Worm (Caenorhabditis elegans) whole organism, L2 larva: ENCODE measurements around the gene lhpp-1.

ENCODE experiments used
- C34F6.9 ChIP-seq: fragments of 150-350 bp; optimal IDR thresholded peaks from 2 replicates; lab custom pipeline; 2014; ENCODE audit warnings: missing biosample characterization, missing genetic modification characterization
- F13H6.1 ChIP-seq: sonication (generic microtip); optimal IDR thresholded peaks from 2 replicates; lab custom pipeline; 2016; ENCODE audit warnings: missing genetic modification characterization, missing compliant biosample characterization
- R02D3.7 ChIP-seq: fragments of 150-350 bp; optimal IDR thresholded peaks from 2 replicates; lab custom pipeline; 2014; ENCODE audit warnings: missing biosample characterization, missing genetic modification characterization
- Y55F3AM.14 ChIP-seq: fragments of 200-800 bp; sonication (Bioruptor generic); optimal IDR thresholded peaks from 2 replicates; lab custom pipeline; 2018; ENCODE audit warnings: mild to moderate bottlenecking, missing genetic modification characterization, missing compliant biosample characterization
- ZK546.5 ChIP-seq: sonication (generic microtip); optimal IDR thresholded peaks from 2 replicates; lab custom pipeline; 2017; ENCODE audit warnings: missing biosample characterization, missing genetic modification characterization
- alr-1 ChIP-seq: fragments of 150-350 bp; optimal IDR thresholded peaks from 2 replicates; lab custom pipeline; 2014; ENCODE audit warnings: missing biosample characterization, missing genetic modification characterization
- aly-2 ChIP-seq: fragments of 150-350 bp; optimal IDR thresholded peaks from 2 replicates; lab custom pipeline; 2014; ENCODE audit warnings: missing biosample characterization, missing genetic modification characterization
- ama-1 ChIP-seq: fragments of 150-350 bp; optimal IDR thresholded peaks from 2 replicates; lab custom pipeline; 2018; ENCODE audit warnings: inconsistent platforms
- blmp-1 ChIP-seq: sonication (generic microtip); optimal IDR thresholded peaks from 2 replicates; lab custom pipeline; 2017; ENCODE audit warnings: missing genetic modification characterization, mild to moderate bottlenecking, missing compliant biosample characterization, antibody characterized with exemption, moderate library complexity; ENCODE audit not compliant: insufficient read depth
- ceh-16 ChIP-seq: fragments of 150-350 bp; optimal IDR thresholded peaks from 2 replicates; lab custom pipeline; 2014; ENCODE audit warnings: missing biosample characterization, missing genetic modification characterization
- ceh-82 ChIP-seq: fragments of 150-350 bp; optimal IDR thresholded peaks from 2 replicates; lab custom pipeline; 2014; ENCODE audit warnings: missing biosample characterization, missing genetic modification characterization
- crh-2 ChIP-seq: sonication (generic microtip); optimal IDR thresholded peaks from 2 replicates; lab custom pipeline; 2017; ENCODE audit warnings: missing biosample characterization, missing genetic modification characterization
- dmd-4 ChIP-seq: sonication (generic microtip); optimal IDR thresholded peaks from 2 replicates; lab custom pipeline; 2017; ENCODE audit warnings: missing biosample characterization, missing genetic modification characterization
- egl-27 ChIP-seq: sonication (generic microtip); optimal IDR thresholded peaks from 3 replicates; lab custom pipeline; 2017; ENCODE audit warnings: missing biosample characterization, missing genetic modification reagents, missing genetic modification characterization
- elt-1 ChIP-seq: fragments of 150-350 bp; optimal IDR thresholded peaks from 2 replicates; lab custom pipeline; 2014; ENCODE audit warnings: missing biosample characterization, missing genetic modification characterization
- elt-3 ChIP-seq: sonication (generic microtip); optimal IDR thresholded peaks from 2 replicates; lab custom pipeline; 2017; ENCODE audit warnings: missing biosample characterization, missing genetic modification characterization
- fos-1 ChIP-seq: fragments of 150-350 bp; optimal IDR thresholded peaks from 2 replicates; lab custom pipeline; 2014; ENCODE audit warnings: missing biosample characterization, missing genetic modification characterization
- gmeb-1 ChIP-seq: fragments of 150-350 bp; optimal IDR thresholded peaks from 2 replicates; lab custom pipeline; 2014; ENCODE audit warnings: missing biosample characterization, missing genetic modification characterization
- lin-13 ChIP-seq: fragments of 150-350 bp; optimal IDR thresholded peaks from 2 replicates; lab custom pipeline; 2014; ENCODE audit warnings: missing biosample characterization, missing genetic modification reagents, missing genetic modification characterization
- lin-39 ChIP-seq: fragments of 150-350 bp; optimal IDR thresholded peaks from 2 replicates; lab custom pipeline; 2014; ENCODE audit warnings: missing biosample characterization, missing genetic modification reagents, missing genetic modification characterization
- lsy-2 ChIP-seq, 2 experiments: fragments of 150-350 bp in 1 of 2; sonication (generic microtip) in 1 of 2; optimal IDR thresholded peaks; 2 replicates each; lab custom pipeline; 2014 to 2017; ENCODE audit warnings: missing biosample characterization in 2 of 2, missing genetic modification characterization in 2 of 2
- mab-5 ChIP-seq: fragments of 150-350 bp; optimal IDR thresholded peaks from 2 replicates; lab custom pipeline; 2014; ENCODE audit warnings: missing biosample characterization, missing genetic modification characterization
- mbf-1 ChIP-seq: sonication (generic microtip); optimal IDR thresholded peaks from 2 replicates; lab custom pipeline; 2017; ENCODE audit warnings: missing biosample characterization, missing genetic modification characterization
- mdl-1 ChIP-seq, 2 experiments: fragments of 150-350 bp in 1 of 2; sonication (generic microtip) in 1 of 2; optimal IDR thresholded peaks; 2 replicates each; lab custom pipeline; 2017; ENCODE audit warnings: missing biosample characterization in 2 of 2, missing genetic modification characterization in 2 of 2
- nhr-10 ChIP-seq: sonication (generic microtip); optimal IDR thresholded peaks from 2 replicates; lab custom pipeline; 2017; ENCODE audit warnings: missing biosample characterization, missing genetic modification characterization
- nhr-11 ChIP-seq: fragments of 150-350 bp; optimal IDR thresholded peaks from 2 replicates; lab custom pipeline; 2014; ENCODE audit warnings: missing biosample characterization, missing genetic modification characterization
- nhr-12 ChIP-seq: fragments of 150-350 bp; optimal IDR thresholded peaks from 2 replicates; lab custom pipeline; 2014; ENCODE audit warnings: missing biosample characterization, missing genetic modification characterization
- nhr-129 ChIP-seq: fragments of 150-350 bp; optimal IDR thresholded peaks from 2 replicates; lab custom pipeline; 2014; ENCODE audit warnings: missing biosample characterization, missing genetic modification characterization
- nhr-21 ChIP-seq: fragments of 150-350 bp; optimal IDR thresholded peaks from 2 replicates; lab custom pipeline; 2014; ENCODE audit warnings: missing biosample characterization, missing genetic modification characterization
- nhr-23 ChIP-seq: fragments of 150-350 bp; optimal IDR thresholded peaks from 2 replicates; lab custom pipeline; 2014; ENCODE audit warnings: missing biosample characterization, missing genetic modification reagents, missing genetic modification characterization
- nhr-237 ChIP-seq: fragments of 150-350 bp; optimal IDR thresholded peaks from 2 replicates; lab custom pipeline; 2014; ENCODE audit warnings: missing biosample characterization, missing genetic modification characterization
- nhr-25 ChIP-seq: fragments of 150-350 bp; sonication (generic microtip); optimal IDR thresholded peaks from 3 replicates; lab custom pipeline; 2014; ENCODE audit warnings: missing biosample characterization, missing genetic modification characterization
- nhr-6 ChIP-seq: fragments of 150-350 bp; optimal IDR thresholded peaks from 2 replicates; lab custom pipeline; 2014; ENCODE audit warnings: missing biosample characterization, missing genetic modification characterization
- nhr-77 ChIP-seq: fragments of 150-350 bp; optimal IDR thresholded peaks from 2 replicates; lab custom pipeline; 2014; ENCODE audit warnings: missing biosample characterization, missing genetic modification characterization
- peb-1 ChIP-seq: fragments of 150-350 bp; optimal IDR thresholded peaks from 2 replicates; lab custom pipeline; 2014; ENCODE audit warnings: missing biosample characterization, missing genetic modification characterization
- sem-4 ChIP-seq: fragments of 150-350 bp; optimal IDR thresholded peaks from 2 replicates; lab custom pipeline; 2014; ENCODE audit warnings: missing biosample characterization, missing genetic modification reagents, missing genetic modification characterization
- skn-1 ChIP-seq: sonication (generic microtip); optimal IDR thresholded peaks from 2 replicates; lab custom pipeline; 2017; ENCODE audit warnings: missing biosample characterization, missing genetic modification characterization
- sma-3 ChIP-seq: sonication (generic microtip); optimal IDR thresholded peaks from 2 replicates; lab custom pipeline; 2016; ENCODE audit warnings: missing genetic modification reagents, missing genetic modification characterization, missing compliant biosample characterization
- sma-9 ChIP-seq, 2 experiments: fragments of 150-350 bp in 1 of 2; sonication (generic microtip) in 1 of 2; optimal IDR thresholded peaks; 2 replicates each; lab custom pipeline; 2014 to 2016; ENCODE audit warnings: missing genetic modification characterization in 2 of 2, mild to moderate bottlenecking in 1 of 2, missing biosample characterization in 1 of 2, missing compliant biosample characterization in 1 of 2, missing genetic modification reagents in 1 of 2, moderate library complexity in 1 of 2
- snpc-4 ChIP-seq: fragments of 150-350 bp; optimal IDR thresholded peaks from 2 replicates; lab custom pipeline; 2014; ENCODE audit warnings: missing biosample characterization, missing genetic modification characterization
- unc-39 ChIP-seq: fragments of 150-350 bp; optimal IDR thresholded peaks from 2 replicates; lab custom pipeline; 2014; ENCODE audit warnings: missing biosample characterization, missing genetic modification characterization
- unc-55 ChIP-seq: fragments of 150-350 bp; sonication (generic microtip); optimal IDR thresholded peaks from 3 replicates; lab custom pipeline; 2014; ENCODE audit warnings: missing biosample characterization, missing genetic modification reagents, missing genetic modification characterization
- unc-62 ChIP-seq: fragments of 150-350 bp; optimal IDR thresholded peaks from 2 replicates; lab custom pipeline; 2014; ENCODE audit warnings: missing biosample characterization, missing genetic modification reagents, missing genetic modification characterization
- zag-1 ChIP-seq: fragments of 150-350 bp; optimal IDR thresholded peaks from 2 replicates; lab custom pipeline; 2014; ENCODE audit warnings: missing biosample characterization, missing genetic modification characterization
- ztf-1 ChIP-seq: fragments of 200-800 bp; sonication (Bioruptor generic); conservative IDR thresholded peaks from 2 replicates; pipeline ENCODE4 v1.3.6; 2022; ENCODE audit warnings: missing genetic modification characterization, missing compliant biosample characterization
- ztf-11 ChIP-seq: sonication (generic microtip); optimal IDR thresholded peaks from 2 replicates; lab custom pipeline; 2017; ENCODE audit warnings: missing biosample characterization, missing genetic modification characterization
- ztf-4 ChIP-seq: fragments of 150-350 bp; optimal IDR thresholded peaks from 2 replicates; lab custom pipeline; 2014; ENCODE audit warnings: missing biosample characterization, missing genetic modification characterization

Gene lhpp-1

DNA sequence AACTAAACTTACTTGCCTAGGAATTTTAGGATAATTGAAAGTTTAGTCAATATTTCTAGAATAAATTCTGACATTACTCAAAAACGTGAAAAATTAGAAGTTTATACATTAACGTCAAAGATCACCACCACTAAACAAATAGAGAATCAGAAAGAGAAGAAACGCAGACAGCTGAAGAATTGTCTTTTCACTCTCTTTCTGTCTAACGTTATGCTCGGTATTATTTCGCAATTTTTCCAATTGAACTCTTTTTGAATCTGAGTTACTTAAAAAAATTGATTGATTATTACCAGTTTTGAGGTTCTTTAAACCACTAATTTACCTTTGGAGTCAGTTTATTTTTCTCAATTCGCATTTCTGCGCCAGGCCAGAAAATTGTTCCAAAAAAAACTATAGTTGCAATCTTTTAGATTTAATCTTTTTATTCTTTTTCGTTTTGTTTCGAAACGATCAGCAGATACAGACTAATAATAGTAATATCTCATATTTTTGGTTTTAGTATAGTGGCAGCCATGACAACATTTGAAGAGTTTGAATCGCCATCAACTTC, 10.7 kb downstream of the lhpp-1 start, which contains the start of gene nhr-154:
Gene nhr-154, plus strand, starts transcription at position 500 of the 550 bp plus-strand sequence.
- TF ChIP-seq lsy-2 (tag; optimal IDR thresholded peaks at IDR 0.05; lab: Kevin White, UChicago): peak in 1 of 2 experiments; percentile 50
- no peak for TF ChIP-seq F13H6.1 (tag; lab: Kevin White, UChicago)
- TF ChIP-seq C34F6.9 (tag; lab: Kevin White, UChicago): peak; percentile 65
- TF ChIP-seq gmeb-1 (tag; lab: Kevin White, UChicago): no peak
- TF ChIP-seq sem-4 (tag; lab: Kevin White, UChicago): no peak
- TF ChIP-seq nhr-237 (tag; lab: Kevin White, UChicago): no peak
- TF ChIP-seq sma-9 (GFP tag; optimal IDR thresholded peaks at IDR 0.05; lab: Kevin White, UChicago): peak; percentile 72
- no peak for TF ChIP-seq sma-9 (tag; optimal IDR thresholded peaks at IDR 0.05; lab: Kevin White, UChicago)
- TF ChIP-seq mbf-1 (tag; lab: Kevin White, UChicago): no peak
- TF ChIP-seq nhr-77 (tag; lab: Kevin White, UChicago): no peak
- TF ChIP-seq ZK546.5 (tag; lab: Kevin White, UChicago): no peak
- TF ChIP-seq unc-62 (GFP tag; lab: Kevin White, UChicago): no peak
- peak; percentile 45 for TF ChIP-seq skn-1 (tag; lab: Kevin White, UChicago)
- no peak for TF ChIP-seq Y55F3AM.14 (GFP tag; lab: Kevin White, UChicago)
- TF ChIP-seq nhr-11 (tag; lab: Kevin White, UChicago): no peak
- no peak for TF ChIP-seq nhr-23 (tag; lab: Kevin White, UChicago)
- no peak for TF ChIP-seq nhr-12 (tag; lab: Kevin White, UChicago)
- peak; percentile 42 for TF ChIP-seq crh-2 (tag; lab: Kevin White, UChicago)
- no peak for TF ChIP-seq R02D3.7 (tag; lab: Kevin White, UChicago)
- no peak for TF ChIP-seq lin-13
- no peak for TF ChIP-seq snpc-4 (tag; lab: Kevin White, UChicago)
- TF ChIP-seq aly-2: no peak
- no peak for TF ChIP-seq mab-5 (tag; lab: Kevin White, UChicago)
- peak; percentile 74 for TF ChIP-seq unc-55 (GFP tag; lab: Kevin White, UChicago)
- no peak for TF ChIP-seq nhr-6 (tag; lab: Kevin White, UChicago)
- no peak for TF ChIP-seq zag-1 (tag; lab: Kevin White, UChicago)
- TF ChIP-seq sma-3 (GFP tag; lab: Kevin White, UChicago): no peak
- TF ChIP-seq lin-39: no peak
- no peak for TF ChIP-seq ama-1 (lab: Kevin White, UChicago)
- TF ChIP-seq nhr-10 (tag; lab: Kevin White, UChicago): no peak
- no peak for TF ChIP-seq unc-39
- TF ChIP-seq fos-1: peak; percentile 23
- TF ChIP-seq egl-27 (tag; lab: Kevin White, UChicago): no peak
- TF ChIP-seq dmd-4: no peak
- no peak for TF ChIP-seq nhr-21
- TF ChIP-seq peb-1 (tag; lab: Kevin White, UChicago): no peak
- no peak for TF ChIP-seq ztf-4
- TF ChIP-seq ceh-82 (tag; lab: Kevin White, UChicago): no peak
- no peak for TF ChIP-seq ceh-16
- no peak for TF ChIP-seq ztf-11
- no peak for TF ChIP-seq elt-1 (tag; lab: Kevin White, UChicago)
- no peak for TF ChIP-seq ztf-1
- peak; percentile 25 for TF ChIP-seq nhr-129 (tag; lab: Kevin White, UChicago)
- peak; percentile 22 for TF ChIP-seq nhr-25 (tag; lab: Kevin White, UChicago)
- TF ChIP-seq alr-1 (tag; lab: Kevin White, UChicago): no peak
- TF ChIP-seq mdl-1 (tag; optimal IDR thresholded peaks at IDR 0.05; lab: Kevin White, UChicago): no peak
- no peak for TF ChIP-seq elt-3 (tag; lab: Kevin White, UChicago)
- TF ChIP-seq blmp-1 (tag; lab: Kevin White, UChicago): no peak
